Worm (Caenorhabditis elegans): ENCODE results near the gene F26G1.10.
A peak's percentile ranks its signal among the peaks of the same experiment; 100 is the strongest.

ce11 chrII:4739984-4740462, 34.2 kb upstream of the F26G1.10 start, which contains the start of gene eas-1:
- no peak for TF ChIP-seq ztf-11 (tag; optimal IDR thresholded peaks at IDR 0.05)
- TF ChIP-seq skn-1 (tag; optimal IDR thresholded peaks at IDR 0.05) = peak; percentile 44
- peak; percentile 82 for TF ChIP-seq lin-15B (tag; optimal IDR thresholded peaks at IDR 0.05)
- TF ChIP-seq daf-12 (tag; optimal IDR thresholded peaks at IDR 0.05) = no peak
- peak; percentile 53 for TF ChIP-seq mdl-1 (tag; optimal IDR thresholded peaks at IDR 0.05)
- TF ChIP-seq jun-1 (tag; optimal IDR thresholded peaks at IDR 0.05) = peak; percentile 57
- no peak for TF ChIP-seq unc-62 (GFP tag; optimal IDR thresholded peaks at IDR 0.05)
- TF ChIP-seq nhr-28 (tag; optimal IDR thresholded peaks at IDR 0.05) = no peak
- no peak for TF ChIP-seq nhr-12 (tag; optimal IDR thresholded peaks at IDR 0.05)
- TF ChIP-seq ama-1 (optimal IDR thresholded peaks at IDR 0.05) = no peak
- no peak for TF ChIP-seq sea-2 (GFP tag; optimal IDR thresholded peaks at IDR 0.05)
